Fruit fly (Drosophila melanogaster): ENCODE measurements around the gene Idgf2.

The Idgf2 gene

DNA sequence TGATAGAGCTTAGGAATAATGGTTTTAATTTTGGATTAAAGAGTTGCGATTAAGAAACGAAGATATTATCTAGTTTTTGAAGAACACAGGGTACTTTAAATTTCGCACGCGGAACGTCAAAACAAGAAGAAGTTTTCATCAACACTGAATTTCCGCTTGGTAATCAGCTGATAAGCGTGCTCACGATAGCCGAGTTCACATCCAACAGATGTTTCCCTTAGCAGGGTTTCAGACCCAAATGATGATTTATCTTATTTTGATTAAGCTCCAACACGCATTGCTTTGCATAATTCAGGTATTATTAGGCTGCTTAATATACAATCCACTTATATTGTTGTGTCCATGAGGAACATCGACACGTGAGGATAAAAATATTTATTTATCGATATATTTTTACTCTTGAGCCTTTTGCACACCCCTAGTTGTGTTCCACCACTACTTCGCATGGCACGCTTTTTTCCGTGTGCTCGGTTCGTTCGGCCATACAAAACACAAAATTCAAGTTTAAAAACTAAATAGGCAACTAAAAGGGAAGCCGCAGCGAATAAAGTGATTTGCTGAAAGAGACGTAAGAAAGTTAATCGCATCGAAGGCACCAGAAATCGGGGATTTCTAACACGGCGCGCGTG, 44.1 kb downstream of the Idgf2 start, which contains the start of gene Tpr2 (continued):
- TF ChIP-seq BtbVII (GFP tag; optimal IDR thresholded peaks at IDR 0.05) (peak; percentile 48), H2.0 (GFP tag; IDR thresholded peaks at IDR 0.05) (peak; percentile 14; the same call in 1 of the 2 replicates), kay (GFP tag; optimal IDR thresholded peaks at IDR 0.05) (no peak), CG13894 (tag; optimal IDR thresholded peaks at IDR 0.05) (peak; percentile 67), rib (GFP tag; IDR thresholded peaks at IDR 0.05) (0 out of 2 replicates have a peak, but pooled peaks have one; percentile 35), z (GFP tag; IDR thresholded peaks at IDR 0.05) (no peak), Lpt (GFP tag; optimal IDR thresholded peaks at IDR 0.05) (no peak), CG14014 (GFP tag; IDR thresholded peaks at IDR 0.05) (no peak), jigr1 (GFP tag; IDR thresholded peaks at IDR 0.05) (no peak), CG11723 (GFP tag; optimal IDR thresholded peaks at IDR 0.05) (peak; percentile 42), CG9876 (GFP tag; optimal IDR thresholded peaks at IDR 0.05) (no peak), CG3163 (GFP tag; optimal IDR thresholded peaks at IDR 0.05) (peak; percentile 30), lbe (GFP tag; optimal IDR thresholded peaks at IDR 0.05) (peak; percentile 37), CG7271 (tag; optimal IDR thresholded peaks at IDR 0.05) (no peak), CG3838 (GFP tag; optimal IDR thresholded peaks at IDR 0.05) (peak; percentile 24), emc (GFP tag; optimal IDR thresholded peaks at IDR 0.05) (peak; percentile 38), bsh (GFP tag; optimal IDR thresholded peaks at IDR 0.05) (peak in 1 of 2 experiments; percentile 29), Hmr (GFP tag; optimal IDR thresholded peaks at IDR 0.05) (peak; percentile 90), chif (GFP tag; optimal IDR thresholded peaks at IDR 0.05) (peak; percentile 57 to 66), CG11093 (GFP tag; IDR thresholded peaks at IDR 0.05) (no peak), maf-S (GFP tag; optimal IDR thresholded peaks at IDR 0.05) (peak; percentile 52), Meics (GFP tag; optimal IDR thresholded peaks at IDR 0.05) (peak; percentile 32), Xrp1 (GFP tag; IDR thresholded peaks at IDR 0.05) (peak; percentile 35; the same call in 1 of the 2 replicates), disco-r (GFP tag; optimal IDR thresholded peaks at IDR 0.05) (peak; percentile 49), CG34376 (GFP tag; optimal IDR thresholded peaks at IDR 0.05) (peak; percentile 69), CG4617 (GFP tag; optimal IDR thresholded peaks at IDR 0.05; ENCODE audit: borderline replicate concordance) (peak; percentile 64), CG4282 (GFP tag; optimal IDR thresholded peaks at IDR 0.05) (peak; percentile 53), Dfd (GFP tag; optimal IDR thresholded peaks at IDR 0.05) (no peak), Stat92E (GFP tag; optimal IDR thresholded peaks at IDR 0.05) (peak in 1 of 3 experiments; percentile 75), zfh1 (GFP tag; IDR thresholded peaks at IDR 0.05) (no peak), CG12744 (GFP tag; optimal IDR thresholded peaks at IDR 0.05) (no peak), fd64A (GFP tag; optimal IDR thresholded peaks at IDR 0.05) (no peak), HmgZ (tag; optimal IDR thresholded peaks at IDR 0.05) (peak; percentile 68), gro (GFP tag; optimal IDR thresholded peaks at IDR 0.05) (peak; percentile 54), CG30020 (tag; optimal IDR thresholded peaks at IDR 0.05) (peak; percentile 55), Adf1 (GFP tag; IDR thresholded peaks at IDR 0.05) (0 out of 2 replicates have a peak, but pooled peaks have one; percentile 17), CG2875 (GFP tag; optimal IDR thresholded peaks at IDR 0.05) (no peak), Deaf1 (tag; optimal IDR thresholded peaks at IDR 0.05) (peak; percentile 26), CG9215 (GFP tag; IDR thresholded peaks at IDR 0.05) (0 out of 2 replicates have a peak, but pooled peaks have one; percentile 26), caup (GFP tag; optimal IDR thresholded peaks at IDR 0.05; ENCODE audit: severe bottlenecking) (peak; percentile 74), Atf3 (GFP tag; optimal IDR thresholded peaks at IDR 0.05) (peak; percentile 24), CG14860 (GFP tag; IDR thresholded peaks at IDR 0.05; ENCODE audit: partially characterized antibody) (peak; percentile 88), CG31224 (GFP tag; IDR thresholded peaks at IDR 0.05) (no peak), CG32532 (GFP tag; IDR thresholded peaks at IDR 0.05) (no peak), CG12219 (GFP tag; optimal IDR thresholded peaks at IDR 0.05) (peak; percentile 29), CG8290 (GFP tag; optimal IDR thresholded peaks at IDR 0.05) (peak; percentile 95), CG8290 (tag; optimal IDR thresholded peaks at IDR 0.05) (peak; percentile 93 to 94), al (GFP tag; IDR thresholded peaks at IDR 0.05) (0 out of 2 replicates have a peak, but pooled peaks have one; percentile 16), CG6813 (GFP tag; optimal IDR thresholded peaks at IDR 0.05) (no peak), Ravus (GFP tag; IDR thresholded peaks at IDR 0.05) (no peak)

Data from whole organism, embryonic.